Worm (Caenorhabditis elegans): ENCODE measurements around the gene F43H9.3.

ce11 chrV:8016928-8017327 lies 7.8 kb downstream of the F43H9.3 start, which contains the start of gene sptl-2:
- TF ChIP-seq elt-2 (tag; optimal IDR thresholded peaks at IDR 0.05), result no peak
- no peak for TF ChIP-seq madf-2 (tag; optimal IDR thresholded peaks at IDR 0.05)
- TF ChIP-seq ama-1 (optimal IDR thresholded peaks at IDR 0.05), result no peak
- TF ChIP-seq npax-4 (tag; optimal IDR thresholded peaks at IDR 0.05), result no peak
